Worm (Caenorhabditis elegans): ENCODE data around the gene sor-1.

The sor-1 gene

DNA sequence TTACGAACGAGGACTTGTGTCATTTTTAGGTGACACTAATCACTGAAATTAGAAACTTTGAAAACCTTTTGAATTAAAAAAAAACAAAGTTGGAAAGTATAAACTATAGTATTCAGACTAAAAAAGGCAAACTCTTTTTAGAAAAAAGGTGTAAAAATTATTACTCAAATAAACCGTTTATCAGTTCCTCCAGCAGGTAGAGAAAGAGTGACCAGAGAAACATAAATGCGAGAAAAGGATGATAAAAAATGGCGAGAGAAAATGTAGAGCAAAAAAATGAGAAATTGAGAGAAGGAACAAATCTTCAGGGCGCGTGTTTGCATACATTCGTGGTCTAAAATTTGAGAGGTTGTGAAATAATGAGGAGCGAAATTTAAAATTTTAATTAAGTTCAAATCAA lies 16.1 kb upstream of the sor-1 start, which contains the start of gene lap-1:
Gene lap-1, minus strand, starts transcription at position 42 of the 400 bp plus-strand sequence.
- TF ChIP-seq pros-1 (tag; optimal IDR thresholded peaks at IDR 0.05) (no peak), fax-1 (tag; optimal IDR thresholded peaks at IDR 0.05) (no peak), lim-6 (tag; optimal IDR thresholded peaks at IDR 0.05) (no peak), syd-9 (tag; optimal IDR thresholded peaks at IDR 0.05) (no peak), hlh-8 (tag; optimal IDR thresholded peaks at IDR 0.05) (no peak), pag-3 (tag; optimal IDR thresholded peaks at IDR 0.05; ENCODE audit: borderline replicate concordance) (no peak), F13H6.1 (tag; optimal IDR thresholded peaks at IDR 0.05) (no peak), ceh-45 (GFP tag; IDR thresholded peaks at IDR 0.05) (no peak), elt-4 (tag; optimal IDR thresholded peaks at IDR 0.05) (no peak), C38D4.7 (GFP tag; optimal IDR thresholded peaks at IDR 0.05) (no peak), nfya-1 (tag; optimal IDR thresholded peaks at IDR 0.05) (no peak), C08G9.2 (tag; optimal IDR thresholded peaks at IDR 0.05) (no peak), fkh-6 (tag; optimal IDR thresholded peaks at IDR 0.05) (no peak)

DNA sequence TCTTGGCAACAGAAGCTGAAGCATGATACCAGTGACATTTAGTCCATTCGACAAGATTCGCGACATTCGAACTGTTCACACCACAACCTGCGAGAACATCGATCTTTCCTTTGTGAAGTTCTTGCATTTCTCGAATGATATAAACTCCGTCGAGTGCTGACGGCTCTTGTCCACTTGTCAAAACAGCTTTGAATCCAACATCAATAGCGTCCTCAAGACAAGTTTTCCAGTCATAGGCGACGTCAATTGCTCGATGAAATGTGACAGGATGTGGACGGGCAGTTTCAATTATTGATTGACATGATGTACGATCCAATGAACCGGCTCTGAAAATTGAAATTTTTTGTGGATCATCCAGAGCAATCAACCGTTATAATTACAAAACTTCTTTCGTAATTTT lies 15.3 kb upstream of the sor-1 start:
- no peak for TF ChIP-seq nfya-1 (tag; optimal IDR thresholded peaks at IDR 0.05)
- no peak for TF ChIP-seq pha-4 (tag; optimal IDR thresholded peaks at IDR 0.05)
- TF ChIP-seq C08G9.2 (tag; optimal IDR thresholded peaks at IDR 0.05): no peak
- no peak for TF ChIP-seq elt-2 (tag; optimal IDR thresholded peaks at IDR 0.05)
- TF ChIP-seq hlh-15 (tag; optimal IDR thresholded peaks at IDR 0.05): no peak
- no peak for TF ChIP-seq ref-2 (tag; optimal IDR thresholded peaks at IDR 0.05)
- TF ChIP-seq lin-11 (tag; optimal IDR thresholded peaks at IDR 0.05): no peak
- no peak for TF ChIP-seq zip-5 (tag; optimal IDR thresholded peaks at IDR 0.05)
- no peak for TF ChIP-seq ceh-48 (tag; optimal IDR thresholded peaks at IDR 0.05)
- TF ChIP-seq pat-9 (tag; optimal IDR thresholded peaks at IDR 0.05): no peak
- no peak for TF ChIP-seq K02D7.2 (tag; optimal IDR thresholded peaks at IDR 0.05)
- TF ChIP-seq ceh-14 (tag; optimal IDR thresholded peaks at IDR 0.05): no peak

DNA sequence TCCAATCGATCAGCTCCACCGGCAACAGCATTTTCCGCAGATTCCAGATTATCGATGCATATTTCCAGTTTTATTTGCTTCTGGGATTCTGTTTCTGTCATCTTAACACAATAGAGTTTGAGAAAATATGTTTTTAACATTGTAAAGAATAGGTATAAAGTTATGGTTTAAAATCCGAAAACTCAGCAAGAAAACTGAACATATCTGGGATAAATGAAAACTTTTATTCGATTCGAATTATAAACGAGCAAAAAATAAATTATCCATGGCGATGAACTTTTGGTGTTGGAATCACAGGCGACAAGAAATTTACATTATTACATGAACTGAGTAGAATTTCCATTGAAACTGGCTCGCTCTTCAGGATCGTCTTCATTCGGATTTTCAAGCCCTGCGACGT lies 14.5 kb upstream of the sor-1 start, which contains the start of gene cutc-1:
Gene cutc-1, minus strand, starts transcription at position 101 of the 400 bp plus-strand sequence.
- TF ChIP-seq C08G9.2 (tag; optimal IDR thresholded peaks at IDR 0.05) (no peak), tbx-2 (tag; optimal IDR thresholded peaks at IDR 0.05) (no peak), ceh-6 (GFP tag; optimal IDR thresholded peaks at IDR 0.05) (no peak)

DNA sequence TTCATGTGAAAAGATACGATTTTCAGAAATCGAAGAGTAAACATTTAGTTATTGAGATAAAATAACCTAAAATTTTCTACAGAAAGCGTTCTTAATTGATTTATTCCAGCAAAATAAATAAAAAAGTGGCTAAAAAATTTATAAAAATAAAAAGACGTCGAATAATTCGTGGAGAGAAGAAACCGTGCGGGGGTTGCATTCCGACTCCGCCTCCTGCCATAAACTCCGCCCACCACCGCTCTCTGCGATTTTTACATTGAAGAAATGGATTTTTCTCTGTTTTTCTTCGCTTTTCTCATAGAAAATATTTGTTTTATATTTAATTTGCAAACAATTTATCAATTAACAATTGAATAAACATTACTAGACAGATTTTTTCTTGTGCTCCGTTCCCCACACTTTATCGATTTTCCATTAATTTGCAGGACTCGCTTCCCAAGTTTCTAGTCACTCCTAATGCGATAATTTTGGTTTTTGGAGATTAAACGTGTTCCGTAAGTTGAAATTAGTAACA lies 12.5 kb upstream of the sor-1 start, which contains the start of the genes ubxn-4 and cyy-1:
Gene ubxn-4, minus strand, starts transcription at position 114 of the 514 bp plus-strand sequence.
Gene cyy-1, plus strand, starts transcription at position 426 of the 514 bp plus-strand sequence.
- peak; percentile 26 for TF ChIP-seq elt-2 (tag; optimal IDR thresholded peaks at IDR 0.05)
- no peak for TF ChIP-seq C08G9.2 (tag; optimal IDR thresholded peaks at IDR 0.05)
- TF ChIP-seq ceh-31 (tag; optimal IDR thresholded peaks at IDR 0.05): peak; percentile 3
- TF ChIP-seq nfya-1 (tag; optimal IDR thresholded peaks at IDR 0.05): peak; percentile 31
- TF ChIP-seq pqm-1 (tag; optimal IDR thresholded peaks at IDR 0.05): no peak

DNA sequence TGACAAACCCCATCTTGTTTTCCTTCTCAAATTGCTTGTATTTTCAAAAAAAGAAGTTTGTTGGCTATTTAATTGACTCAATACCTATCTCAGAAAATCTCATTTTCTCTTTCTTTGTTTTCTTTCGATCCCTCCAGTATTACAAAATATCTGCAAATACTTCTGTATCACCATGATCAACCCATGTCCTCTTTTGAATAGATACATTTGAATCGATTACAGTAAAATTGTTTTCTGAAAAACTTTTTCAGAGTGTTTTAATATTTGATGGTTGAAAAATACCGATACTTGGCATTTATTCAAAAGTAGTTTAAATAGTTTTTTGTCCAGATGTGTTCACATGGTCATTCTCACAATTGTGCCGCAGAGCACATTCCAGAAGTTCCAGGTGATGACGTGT lies 8.8 kb upstream of the sor-1 start, which contains the start of gene ZK353.9:
Gene ZK353.9, plus strand, starts transcription at position 331 of the 400 bp plus-strand sequence.
- no peak for TF ChIP-seq fkh-10 (GFP tag; optimal IDR thresholded peaks at IDR 0.05)
- no peak for TF ChIP-seq gmeb-2 (tag; optimal IDR thresholded peaks at IDR 0.05)
- no peak for TF ChIP-seq madf-2 (tag; optimal IDR thresholded peaks at IDR 0.05)
- no peak for TF ChIP-seq nhr-232 (tag; optimal IDR thresholded peaks at IDR 0.05)
- TF ChIP-seq Y22D7AL.16 (tag; optimal IDR thresholded peaks at IDR 0.05): no peak
- no peak for TF ChIP-seq syd-9 (tag; optimal IDR thresholded peaks at IDR 0.05)
- TF ChIP-seq unc-3 (GFP tag; conservative IDR thresholded peaks at IDR 0.05): no peak
- TF ChIP-seq unc-3 (tag; optimal IDR thresholded peaks at IDR 0.05): no peak
- no peak for TF ChIP-seq ref-2 (tag; optimal IDR thresholded peaks at IDR 0.05)
- TF ChIP-seq ceh-2 (tag; optimal IDR thresholded peaks at IDR 0.05): no peak
- TF ChIP-seq pros-1 (tag; optimal IDR thresholded peaks at IDR 0.05): no peak
- TF ChIP-seq hlh-30 (tag; optimal IDR thresholded peaks at IDR 0.05; ENCODE audit: insufficient read depth): no peak
- TF ChIP-seq hlh-13 (GFP tag; optimal IDR thresholded peaks at IDR 0.05): no peak
- TF ChIP-seq hlh-8 (tag; optimal IDR thresholded peaks at IDR 0.05): no peak
- no peak for TF ChIP-seq ztf-16 (tag; optimal IDR thresholded peaks at IDR 0.05)
- no peak for TF ChIP-seq tbx-2 (tag; optimal IDR thresholded peaks at IDR 0.05)
- TF ChIP-seq elt-2 (tag; optimal IDR thresholded peaks at IDR 0.05): no peak
- TF ChIP-seq ama-1 (optimal IDR thresholded peaks at IDR 0.05): no peak
- no peak for TF ChIP-seq elt-4 (tag; optimal IDR thresholded peaks at IDR 0.05)

Data from whole organism, late embryonic.